Worm (Caenorhabditis elegans): ENCODE results near the gene zmp-1.

The zmp-1 gene

DNA sequence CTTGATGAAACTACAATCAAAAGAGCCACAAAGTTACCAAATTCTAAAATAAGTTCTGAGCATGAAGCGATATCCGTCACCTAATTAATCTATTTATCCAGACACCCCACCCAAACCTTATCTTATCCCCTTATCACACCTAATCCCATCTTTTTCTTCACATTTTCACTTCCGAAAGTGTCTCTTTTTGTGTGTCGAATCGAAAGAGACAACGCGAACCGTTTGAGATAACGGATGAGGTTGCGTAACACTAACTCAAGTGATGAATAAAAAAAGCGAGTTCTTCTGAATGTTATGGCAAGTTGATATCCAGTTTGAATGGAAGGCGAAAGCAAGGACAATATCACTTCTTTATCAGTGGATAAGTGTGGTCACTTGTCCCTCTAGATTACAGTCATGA is 49.2 kb downstream of the zmp-1 start:
- TF ChIP-seq dsc-1 (tag; optimal IDR thresholded peaks at IDR 0.05): no peak
- no peak for TF ChIP-seq unc-86 (tag; optimal IDR thresholded peaks at IDR 0.05)
- TF ChIP-seq blmp-1 (tag; optimal IDR thresholded peaks at IDR 0.05): peak; percentile 92

DNA sequence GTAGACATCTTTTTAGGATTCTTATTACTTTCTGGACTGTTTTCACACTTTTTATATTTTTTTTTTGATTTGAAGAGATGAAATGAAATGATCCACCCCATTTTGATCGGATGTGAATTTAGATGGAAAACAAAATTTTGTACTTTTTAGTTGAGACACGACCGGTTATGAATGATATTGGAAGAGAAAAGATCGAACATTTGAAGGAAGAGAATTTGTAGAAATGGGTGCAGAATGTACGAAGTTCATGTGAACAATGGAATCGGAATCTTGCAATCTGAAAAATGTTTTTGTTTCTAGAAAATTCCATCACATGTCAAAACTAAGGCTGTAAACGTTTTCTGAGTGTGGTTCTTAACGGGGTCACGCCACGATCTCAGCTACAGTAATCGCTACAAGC is 49.9 kb downstream of the zmp-1 start, which contains the start of gene F01F1.14:
F01F1.14 (minus strand) TSS at position 101 of the 400 bp plus-strand sequence.
- TF ChIP-seq jun-1 (tag; optimal IDR thresholded peaks at IDR 0.05) (no peak), hlh-17 (GFP tag; optimal IDR thresholded peaks at IDR 0.05; ENCODE audit: borderline replicate concordance) (no peak), nhr-77 (tag; optimal IDR thresholded peaks at IDR 0.05) (no peak), fkh-10 (GFP tag; optimal IDR thresholded peaks at IDR 0.05) (no peak), xbp-1 (tag; optimal IDR thresholded peaks at IDR 0.05) (no peak), sox-4 (tag; optimal IDR thresholded peaks at IDR 0.05) (no peak), hlh-4 (tag; optimal IDR thresholded peaks at IDR 0.05) (no peak), snu-23 (GFP tag; optimal IDR thresholded peaks at IDR 0.05) (no peak), lin-15B (tag; optimal IDR thresholded peaks at IDR 0.05) (no peak), mep-1 (tag; optimal IDR thresholded peaks at IDR 0.05) (no peak), mdl-1 (tag; optimal IDR thresholded peaks at IDR 0.05) (no peak), egl-27 (tag; optimal IDR thresholded peaks at IDR 0.05) (no peak), nhr-11 (tag; optimal IDR thresholded peaks at IDR 0.05) (no peak), ceh-63 (GFP tag; optimal IDR thresholded peaks at IDR 0.05) (no peak)

DNA sequence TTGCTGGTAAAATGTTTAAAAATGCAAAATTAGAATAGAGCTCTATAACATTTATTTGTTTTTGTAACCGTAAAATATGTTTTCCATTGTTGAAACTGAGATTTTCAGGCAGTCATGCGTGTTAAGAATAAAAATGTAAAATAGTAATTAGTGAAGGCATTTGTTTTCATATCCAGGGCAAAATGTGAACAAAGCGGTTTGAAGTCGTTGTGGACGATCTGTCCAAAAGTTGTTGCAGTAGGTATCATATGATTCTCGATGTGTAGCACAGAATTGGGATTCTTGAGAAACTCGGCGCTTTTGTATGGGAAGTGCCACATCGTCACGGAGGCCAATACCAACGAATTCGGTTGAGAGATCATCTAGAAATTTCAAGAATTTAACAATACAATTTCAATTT is 50.5 kb downstream of the zmp-1 start:
- TF ChIP-seq ama-1 (optimal IDR thresholded peaks at IDR 0.05): peak; percentile 41
- no peak for TF ChIP-seq irx-1 (tag; optimal IDR thresholded peaks at IDR 0.05)

DNA sequence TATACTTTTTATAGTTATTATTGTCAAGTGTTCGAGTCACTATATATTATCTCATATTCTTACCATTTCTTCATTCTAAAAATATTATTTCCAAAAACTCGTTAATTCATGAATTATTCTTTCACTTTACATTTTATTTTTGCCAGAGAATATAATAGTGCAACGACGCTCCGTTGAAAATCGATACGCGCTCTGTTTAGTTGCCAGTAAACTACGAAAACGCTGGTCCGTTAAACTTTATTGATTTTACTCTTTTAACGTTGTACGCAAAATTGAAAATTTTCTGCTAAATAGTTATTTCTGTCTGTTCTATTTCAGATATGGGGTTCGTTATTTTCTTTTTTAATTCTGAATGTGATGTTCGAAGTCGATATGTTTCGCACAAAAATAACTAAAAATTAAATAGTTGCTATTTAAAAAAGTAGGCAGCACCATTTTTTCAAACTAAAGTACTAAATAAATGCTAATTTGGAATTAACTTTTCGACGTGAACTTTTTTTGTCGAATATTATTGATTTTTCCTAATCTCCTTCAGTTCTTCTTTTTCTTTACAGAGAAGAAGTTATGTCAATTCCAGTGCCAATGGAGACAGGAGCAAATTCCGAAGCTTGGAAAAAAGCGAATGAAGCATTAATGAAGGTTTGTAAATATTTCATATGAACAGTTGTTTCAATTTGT is 53.3 kb downstream of the zmp-1 start, which contains the start of gene hpo-10:
hpo-10 (plus strand) TSS at position 199 of the 678 bp plus-strand sequence.
- peak; percentile 49 to 70 for TF ChIP-seq lsy-2 (tag; optimal IDR thresholded peaks at IDR 0.05)
- peak; percentile 54 for TF ChIP-seq blmp-1 (tag; optimal IDR thresholded peaks at IDR 0.05)
- no peak for TF ChIP-seq nhr-85 (tag)
- TF ChIP-seq mef-2 (tag; optimal IDR thresholded peaks at IDR 0.05): no peak
- TF ChIP-seq lin-35 (GFP tag; optimal IDR thresholded peaks at IDR 0.05): peak; percentile 14 to 44
- peak; percentile 27 to 28 for TF ChIP-seq efl-1 (optimal IDR thresholded peaks at IDR 0.05)
- peak; percentile 32 to 95 for TF ChIP-seq efl-1 (GFP tag; optimal IDR thresholded peaks at IDR 0.05 in 1 of 2)
- TF ChIP-seq C04F5.9 (tag; optimal IDR thresholded peaks at IDR 0.05): no peak
- TF ChIP-seq nhr-47 (tag; optimal IDR thresholded peaks at IDR 0.05): peak; percentile 35
- TF ChIP-seq nhr-71 (tag; optimal IDR thresholded peaks at IDR 0.05): peak; percentile 44
- peak; percentile 23 for TF ChIP-seq ama-1 (optimal IDR thresholded peaks at IDR 0.05)
- peak in 2 of 3 experiments; percentile 34 for TF ChIP-seq dpl-1 (GFP tag; optimal IDR thresholded peaks at IDR 0.05)
- no peak for TF ChIP-seq nhr-20 (tag; optimal IDR thresholded peaks at IDR 0.05)
- TF ChIP-seq snu-23 (GFP tag; optimal IDR thresholded peaks at IDR 0.05): peak; percentile 27
- peak; percentile 33 for TF ChIP-seq C16A3.4 (tag; optimal IDR thresholded peaks at IDR 0.05)
- peak in 1 of 3 experiments; percentile 32 for TF ChIP-seq ceh-82 (tag; optimal IDR thresholded peaks at IDR 0.05)
- TF ChIP-seq lin-14 (GFP tag; optimal IDR thresholded peaks at IDR 0.05): peak; percentile 14

DNA sequence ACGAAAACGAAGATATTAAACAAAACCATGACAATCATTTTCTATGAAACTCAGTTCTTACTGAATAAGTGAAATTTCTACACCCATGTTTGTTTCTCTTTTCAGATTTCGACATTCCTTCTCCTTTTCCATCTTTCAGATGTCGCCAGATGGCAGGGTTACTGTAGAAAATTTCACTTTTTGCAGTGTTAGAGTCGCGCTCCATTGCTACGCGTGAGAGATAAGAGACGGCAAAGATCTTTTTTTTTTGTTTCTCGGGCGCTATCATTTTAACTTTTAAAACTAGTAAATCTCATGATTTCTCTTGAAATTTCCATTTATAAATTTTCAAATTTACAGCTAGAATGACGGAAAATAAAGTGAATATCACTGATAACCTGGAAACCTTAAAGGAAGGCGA is 54.5 kb downstream of the zmp-1 start, which contains the start of the genes mig-21 and F01F1.2:
mig-21 (minus strand) TSS at position 166 of the 400 bp plus-strand sequence.
F01F1.2 (plus strand) TSS at position 340 of the 400 bp plus-strand sequence.
- no peak for TF ChIP-seq jun-1 (tag; optimal IDR thresholded peaks at IDR 0.05)
- TF ChIP-seq ztf-11 (tag; optimal IDR thresholded peaks at IDR 0.05): no peak
- no peak for TF ChIP-seq C16A3.4 (tag; optimal IDR thresholded peaks at IDR 0.05)
- TF ChIP-seq lin-35 (GFP tag; optimal IDR thresholded peaks at IDR 0.05): no peak
- no peak for TF ChIP-seq ets-5 (GFP tag; IDR thresholded peaks at IDR 0.05)
- TF ChIP-seq dpl-1 (GFP tag; optimal IDR thresholded peaks at IDR 0.05): peak in 1 of 3 experiments; percentile 16
- no peak for TF ChIP-seq ceh-90 (tag; optimal IDR thresholded peaks at IDR 0.05)
- peak; percentile 96 for TF ChIP-seq blmp-1 (tag; optimal IDR thresholded peaks at IDR 0.05)
- TF ChIP-seq fos-1 (tag; optimal IDR thresholded peaks at IDR 0.05): no peak
- no peak for TF ChIP-seq nhr-71 (tag; optimal IDR thresholded peaks at IDR 0.05)
- TF ChIP-seq efl-3 (GFP tag; optimal IDR thresholded peaks at IDR 0.05): no peak
- TF ChIP-seq skn-1 (tag; optimal IDR thresholded peaks at IDR 0.05): no peak
- TF ChIP-seq efl-1 (optimal IDR thresholded peaks at IDR 0.05): no peak
- TF ChIP-seq efl-1 (GFP tag; optimal IDR thresholded peaks at IDR 0.05 in 1 of 2): peak in 1 of 2 experiments; percentile 82
- no peak for TF ChIP-seq fkh-10 (GFP tag; optimal IDR thresholded peaks at IDR 0.05)
- peak in 1 of 2 experiments; percentile 87 for TF ChIP-seq lsy-2 (tag; optimal IDR thresholded peaks at IDR 0.05)
- no peak for TF ChIP-seq nhr-11 (tag; optimal IDR thresholded peaks at IDR 0.05)
- no peak for TF ChIP-seq tlp-1 (tag; optimal IDR thresholded peaks at IDR 0.05)
- no peak for TF ChIP-seq ceh-63 (GFP tag; optimal IDR thresholded peaks at IDR 0.05)

Measured in whole organism, L1 larva.